Worm (Caenorhabditis elegans): ENCODE measurements around the gene ttr-18.

DNA sequence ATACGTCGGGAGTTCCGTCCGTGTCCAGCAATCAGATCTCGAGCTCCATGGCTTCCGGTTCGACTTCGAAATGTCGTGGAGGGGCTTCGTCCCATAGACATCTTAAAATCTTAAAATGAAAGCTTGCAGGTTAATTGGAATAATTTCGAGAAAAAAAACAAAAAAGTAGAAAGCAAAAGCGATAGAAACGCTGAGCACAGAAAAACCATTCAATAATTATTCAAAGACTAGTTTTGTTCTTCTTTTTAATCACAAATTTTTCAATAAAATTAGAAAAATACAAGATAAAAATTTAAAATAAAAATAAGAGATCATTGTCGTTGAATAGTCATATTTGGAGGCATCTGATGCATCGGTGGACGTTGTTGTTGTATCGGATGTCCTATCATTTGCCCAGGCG lies 40.4 kb upstream of the ttr-18 start, which contains the start of gene age-1:
- no peak for TF ChIP-seq repo-1 (tag; optimal IDR thresholded peaks at IDR 0.05)
- TF ChIP-seq nfya-1 (tag; optimal IDR thresholded peaks at IDR 0.05; ENCODE audit: borderline replicate concordance, insufficient read depth) = no peak
- no peak for TF ChIP-seq pha-4 (tag; optimal IDR thresholded peaks at IDR 0.05)
- TF ChIP-seq xnd-1 (tag; optimal IDR thresholded peaks at IDR 0.05) = no peak

Data from whole organism, young adult.